Fruit fly (Drosophila melanogaster): Measurements from ENCODE around the gene CG14621.

Gene CG14621

DNA sequence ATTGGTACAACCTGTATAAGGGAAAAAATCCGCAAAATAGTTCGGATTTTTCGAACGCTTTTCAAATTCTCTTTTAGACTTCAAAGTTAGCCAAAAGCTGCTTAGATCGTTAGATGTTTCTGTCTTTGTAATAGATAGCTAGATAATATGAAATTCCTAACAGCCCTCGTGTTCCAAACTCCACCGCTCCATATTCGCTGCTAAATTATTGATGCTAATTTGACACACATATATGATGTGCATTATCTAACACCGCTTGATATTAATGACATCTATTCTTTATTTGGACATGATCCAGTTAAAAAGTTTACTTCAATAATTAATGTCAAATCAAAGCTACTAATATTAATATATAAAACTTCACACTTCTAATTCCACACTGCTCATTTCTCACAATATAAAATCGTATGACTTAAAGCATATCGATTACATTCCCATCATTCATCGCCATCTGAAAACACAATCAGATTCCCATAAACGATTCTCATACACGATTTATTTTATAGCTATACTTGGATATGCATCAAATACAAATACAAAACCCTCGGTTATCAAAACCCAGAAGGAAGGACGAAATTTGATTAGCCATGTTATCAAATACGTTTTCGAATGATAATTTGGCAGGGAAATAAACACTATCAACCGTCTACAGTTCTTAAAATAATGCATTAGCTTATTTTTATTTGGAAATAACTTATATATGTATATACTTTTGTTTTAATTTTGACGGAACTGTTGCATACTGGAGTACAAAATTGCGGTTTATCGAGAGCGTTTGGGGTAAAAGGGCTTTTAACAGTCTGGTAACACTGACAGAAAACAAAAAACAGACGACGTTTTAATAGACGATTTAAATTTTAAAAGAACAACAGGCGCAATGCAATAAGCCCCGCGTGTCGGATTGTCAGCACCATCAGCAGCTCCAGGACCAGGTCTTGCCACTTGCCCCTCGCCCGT lies at the start of gene CG14621 (continued):
- TF ChIP-seq CG16863 (GFP tag; optimal IDR thresholded peaks at IDR 0.05) (no peak), CG34376 (GFP tag; optimal IDR thresholded peaks at IDR 0.05) (no peak), CG17361 (GFP tag; IDR thresholded peaks at IDR 0.05) (0 out of 3 replicates have a peak, but pooled peaks have one; percentile 19), dm (GFP tag; optimal IDR thresholded peaks at IDR 0.05) (no peak), abd-A (tag; optimal IDR thresholded peaks at IDR 0.05) (no peak), CG12155 (GFP tag; optimal IDR thresholded peaks at IDR 0.05) (no peak), ci (GFP tag; IDR thresholded peaks at IDR 0.05) (no peak), hth (optimal IDR thresholded peaks at IDR 0.05) (no peak), CG10431 (GFP tag; optimal IDR thresholded peaks at IDR 0.05) (no peak), gce (GFP tag; IDR thresholded peaks at IDR 0.05) (no peak), fu2 (GFP tag; optimal IDR thresholded peaks at IDR 0.05) (no peak), CG17385 (GFP tag; optimal IDR thresholded peaks at IDR 0.05) (no peak), Atf3 (GFP tag; optimal IDR thresholded peaks at IDR 0.05) (no peak), ftz-f1 (GFP tag; optimal IDR thresholded peaks at IDR 0.05) (no peak), CG10274 (GFP tag; optimal IDR thresholded peaks at IDR 0.05) (no peak), H15 (GFP tag; IDR thresholded peaks at IDR 0.05) (no peak), pb (GFP tag; optimal IDR thresholded peaks at IDR 0.05) (no peak), sc (optimal IDR thresholded peaks at IDR 0.05) (no peak), sc (GFP tag; optimal IDR thresholded peaks at IDR 0.05) (no peak), kah (GFP tag; optimal IDR thresholded peaks at IDR 0.05) (no peak), chif (GFP tag; optimal IDR thresholded peaks at IDR 0.05) (no peak), CG10147 (GFP tag; optimal IDR thresholded peaks at IDR 0.05) (no peak), pita (GFP tag; optimal IDR thresholded peaks at IDR 0.05) (no peak), scrt (GFP tag; optimal IDR thresholded peaks at IDR 0.05) (no peak), zen2 (GFP tag; IDR thresholded peaks at IDR 0.05; ENCODE audit: partially characterized antibody) (no peak), pfk (GFP tag; optimal IDR thresholded peaks at IDR 0.05) (peak; percentile 9), Bteb2 (GFP tag; optimal IDR thresholded peaks at IDR 0.05) (no peak), CG9727 (GFP tag; optimal IDR thresholded peaks at IDR 0.05) (peak; percentile 8), CG17612 (GFP tag; IDR thresholded peaks at IDR 0.05) (no peak), slp2 (GFP tag; optimal IDR thresholded peaks at IDR 0.05) (no peak), sens (GFP tag) (peak; percentile 72), CG1792 (GFP tag; optimal IDR thresholded peaks at IDR 0.05) (no peak), CG6175 (GFP tag; IDR thresholded peaks at IDR 0.05) (no peak), CG10543 (GFP tag; optimal IDR thresholded peaks at IDR 0.05) (peak; percentile 2), CG15073 (GFP tag; optimal IDR thresholded peaks at IDR 0.05) (no peak), MTF-1 (GFP tag; optimal IDR thresholded peaks at IDR 0.05; ENCODE audit: borderline replicate concordance) (no peak), trem (tag; optimal IDR thresholded peaks at IDR 0.05) (no peak), maf-S (GFP tag; optimal IDR thresholded peaks at IDR 0.05) (no peak), Camta (GFP tag; optimal IDR thresholded peaks at IDR 0.05) (no peak), slbo (GFP tag; IDR thresholded peaks at IDR 0.05) (peak; percentile 42), ranshi (GFP tag; IDR thresholded peaks at IDR 0.05) (no peak), CG15479 (GFP tag; optimal IDR thresholded peaks at IDR 0.05) (no peak), eve (GFP tag; optimal IDR thresholded peaks at IDR 0.05) (no peak), CG12219 (GFP tag; optimal IDR thresholded peaks at IDR 0.05) (no peak), lbe (GFP tag; optimal IDR thresholded peaks at IDR 0.05) (no peak), CG1603 (tag; optimal IDR thresholded peaks at IDR 0.05) (peak; percentile 91), D19A (tag; optimal IDR thresholded peaks at IDR 0.05) (no peak), CG2678 (tag; optimal IDR thresholded peaks at IDR 0.05) (no peak), Atf6 (GFP tag; IDR thresholded peaks at IDR 0.05) (no peak)
